Fruit fly (Drosophila melanogaster) whole organism, prepupa: Measurements from ENCODE around the gene CG44838.

Experiments used
- Blimp-1 ChIP-seq: fragments of 200-800 bp; sonication (Bioruptor generic); optimal IDR thresholded peaks from 3 replicates; lab custom pipeline; 2017; ENCODE audit warnings: missing biosample characterization, missing genetic modification characterization, mild to moderate bottlenecking, moderate library complexity, missing genetic modification reagents
- CG10631 ChIP-seq: fragments of 200-800 bp; sonication (Bioruptor generic); optimal IDR thresholded peaks from 2 replicates; lab custom pipeline; 2016; ENCODE audit warnings: missing biosample characterization, missing genetic modification characterization
- CG11294 ChIP-seq: fragments of 200-800 bp; sonication (Bioruptor generic); IDR thresholded peaks from 2 replicates; pipeline ENCODE4 v1.3.6; 2022; ENCODE audit warnings: missing biosample characterization, missing genetic modification characterization
- CG11762 ChIP-seq: fragments of 200-800 bp; sonication (Bioruptor generic); optimal IDR thresholded peaks from 3 replicates; lab custom pipeline; 2016; ENCODE audit warnings: missing biosample characterization, missing genetic modification characterization; ENCODE audit not compliant: insufficient read depth
- CG11902 ChIP-seq: fragments of 200-800 bp; sonication (Bioruptor generic); optimal IDR thresholded peaks from 3 replicates; lab custom pipeline; 2016; ENCODE audit warnings: missing biosample characterization, missing genetic modification characterization
- CG15336 ChIP-seq: fragments of 200-800 bp; sonication (Bioruptor generic); IDR thresholded peaks from 2 replicates; pipeline ENCODE4 v1.3.6; 2022; ENCODE audit warnings: missing biosample characterization, missing genetic modification characterization
- CG1621 ChIP-seq: fragments of 200-800 bp; sonication (Bioruptor generic); optimal IDR thresholded peaks from 3 replicates; lab custom pipeline; 2018; ENCODE audit warnings: missing biosample characterization, mild to moderate bottlenecking, missing genetic modification characterization
- CG31627 ChIP-seq: fragments of 200-800 bp; sonication (Bioruptor generic); optimal IDR thresholded peaks from 3 replicates; lab custom pipeline; 2016; ENCODE audit warnings: missing biosample characterization, missing genetic modification characterization
- CG32006 ChIP-seq: fragments of 200-800 bp; sonication (Bioruptor generic); optimal IDR thresholded peaks from 3 replicates; lab custom pipeline; 2017; ENCODE audit warnings: missing biosample characterization, mild to moderate bottlenecking, missing genetic modification characterization
- CG34406 ChIP-seq: fragments of 200-800 bp; sonication (Bioruptor generic); optimal IDR thresholded peaks from 3 replicates; lab custom pipeline; 2016; ENCODE audit warnings: missing biosample characterization, missing genetic modification characterization
- CG3919 ChIP-seq: fragments of 200-800 bp; sonication (Bioruptor generic); optimal IDR thresholded peaks from 3 replicates; lab custom pipeline; 2016; ENCODE audit warnings: missing biosample characterization, missing genetic modification characterization
- CG4318 ChIP-seq: fragments of 200-800 bp; sonication (Bioruptor generic); optimal IDR thresholded peaks from 3 replicates; lab custom pipeline; 2017; ENCODE audit warnings: missing biosample characterization, mild to moderate bottlenecking, missing genetic modification characterization
- CG6163 ChIP-seq: fragments of 200-800 bp; sonication (Bioruptor generic); IDR thresholded peaks from 3 replicates; pipeline ENCODE4 v1.3.6; 2022; ENCODE audit warnings: missing biosample characterization, missing genetic modification characterization
- CG6276 ChIP-seq: fragments of 200-800 bp; sonication (Bioruptor generic); optimal IDR thresholded peaks from 2 replicates; lab custom pipeline; 2017; ENCODE audit warnings: missing biosample characterization, mild to moderate bottlenecking, missing genetic modification characterization
- CG6792 ChIP-seq: fragments of 200-800 bp; sonication (Bioruptor generic); optimal IDR thresholded peaks from 3 replicates; lab custom pipeline; 2016; ENCODE audit warnings: missing biosample characterization, missing genetic modification characterization
- CG6854 ChIP-seq: fragments of 200-800 bp; sonication (Bioruptor generic); optimal IDR thresholded peaks from 2 replicates; lab custom pipeline; 2017; ENCODE audit warnings: missing biosample characterization, mild to moderate bottlenecking, missing genetic modification characterization
- CG7368 ChIP-seq: fragments of 200-800 bp; sonication (Bioruptor generic); optimal IDR thresholded peaks from 3 replicates; lab custom pipeline; 2016; ENCODE audit warnings: missing biosample characterization, missing genetic modification characterization
- CG8119 ChIP-seq: fragments of 200-800 bp; sonication (Bioruptor generic); IDR thresholded peaks from 3 replicates; pipeline ENCODE4 v1.3.6; 2022; ENCODE audit warnings: missing biosample characterization, missing genetic modification characterization
- CG8319 ChIP-seq: fragments of 200-800 bp; sonication (Bioruptor generic); optimal IDR thresholded peaks from 3 replicates; lab custom pipeline; 2016; ENCODE audit warnings: missing biosample characterization, missing genetic modification characterization
- CG8632 ChIP-seq: fragments of 200-800 bp; sonication (Bioruptor generic); optimal IDR thresholded peaks from 3 replicates; lab custom pipeline; 2016; ENCODE audit warnings: missing biosample characterization, missing genetic modification characterization
- CG9139 ChIP-seq: fragments of 200-800 bp; sonication (Bioruptor generic); optimal IDR thresholded peaks from 3 replicates; lab custom pipeline; 2017; ENCODE audit warnings: missing biosample characterization, mild to moderate bottlenecking, missing genetic modification characterization
- Eip75B ChIP-seq: fragments of 200-800 bp; sonication (Bioruptor generic); optimal IDR thresholded peaks from 3 replicates; lab custom pipeline; 2016; ENCODE audit warnings: missing biosample characterization, missing genetic modification characterization
- Eip78C ChIP-seq: fragments of 200-800 bp; sonication (Bioruptor generic); peaks from one replicate; lab custom pipeline; 2016; ENCODE audit warnings: missing biosample characterization, missing genetic modification characterization
- Eip93F ChIP-seq: fragments of 200-800 bp; sonication (Bioruptor generic); optimal IDR thresholded peaks from 2 replicates; lab custom pipeline; 2016; ENCODE audit warnings: missing biosample characterization, mild to moderate bottlenecking, missing genetic modification characterization
- Gug ChIP-seq: fragments of 200-800 bp; sonication (Bioruptor generic); IDR thresholded peaks from 2 replicates; pipeline ENCODE4 v1.3.6; 2022; ENCODE audit warnings: missing biosample characterization, missing genetic modification characterization
- Hr38 ChIP-seq: sonication (Bioruptor generic); optimal IDR thresholded peaks from 2 replicates; lab custom pipeline; 2016; ENCODE audit warnings: missing biosample characterization, missing genetic modification characterization
- Lpt ChIP-seq: fragments of 200-800 bp; sonication (Bioruptor generic); optimal IDR thresholded peaks from 3 replicates; lab custom pipeline; 2016; ENCODE audit warnings: missing biosample characterization, missing genetic modification characterization
- Met ChIP-seq: fragments of 200-800 bp; sonication (Bioruptor generic); optimal IDR thresholded peaks from 3 replicates; lab custom pipeline; 2016; ENCODE audit warnings: missing biosample characterization, missing genetic modification characterization
- OdsH ChIP-seq: fragments of 200-800 bp; sonication (Bioruptor generic); optimal IDR thresholded peaks from 3 replicates; lab custom pipeline; 2016; ENCODE audit warnings: missing biosample characterization, missing genetic modification characterization
- Smox ChIP-seq: fragments of 200-800 bp; sonication (Bioruptor generic); optimal IDR thresholded peaks from 3 replicates; lab custom pipeline; 2016; ENCODE audit warnings: missing biosample characterization, missing genetic modification characterization
- Sox14 ChIP-seq: fragments of 200-800 bp; sonication (Bioruptor generic); optimal IDR thresholded peaks from 3 replicates; lab custom pipeline; 2016; ENCODE audit warnings: missing biosample characterization, missing genetic modification characterization
- Sox15 ChIP-seq: fragments of 200-800 bp; sonication (Bioruptor generic); optimal IDR thresholded peaks from 3 replicates; lab custom pipeline; 2016; ENCODE audit warnings: missing biosample characterization, missing genetic modification characterization
- achi ChIP-seq: fragments of 200-800 bp; sonication (Bioruptor generic); optimal IDR thresholded peaks from 3 replicates; lab custom pipeline; 2016; ENCODE audit warnings: missing biosample characterization, missing genetic modification characterization
- acj6 ChIP-seq: fragments of 200-800 bp; sonication (Bioruptor generic); optimal IDR thresholded peaks from 3 replicates; lab custom pipeline; 2016; ENCODE audit warnings: missing biosample characterization, missing genetic modification characterization
- cyc ChIP-seq: fragments of 200-800 bp; sonication (Bioruptor generic); optimal IDR thresholded peaks from 3 replicates; lab custom pipeline; 2016; ENCODE audit warnings: missing biosample characterization, missing genetic modification characterization
- esn ChIP-seq: fragments of 200-800 bp; sonication (Bioruptor generic); optimal IDR thresholded peaks from 2 replicates; lab custom pipeline; 2016; ENCODE audit warnings: missing biosample characterization, mild to moderate bottlenecking, missing genetic modification characterization, moderate library complexity
- fd59A ChIP-seq: fragments of 200-800 bp; sonication (Bioruptor generic); optimal IDR thresholded peaks from 2 replicates; lab custom pipeline; 2017; ENCODE audit warnings: missing biosample characterization, mild to moderate bottlenecking, missing genetic modification characterization, missing genetic modification reagents
- fkh ChIP-seq: fragments of 200-800 bp; sonication (Bioruptor generic); optimal IDR thresholded peaks from 3 replicates; lab custom pipeline; 2017; ENCODE audit warnings: missing biosample characterization, mild to moderate bottlenecking, missing genetic modification characterization, moderate library complexity
- lz ChIP-seq: fragments of 200-800 bp; sonication (Bioruptor generic); optimal IDR thresholded peaks from 3 replicates; lab custom pipeline; 2016; ENCODE audit warnings: missing biosample characterization, missing genetic modification characterization
- net ChIP-seq: fragments of 200-800 bp; sonication (Bioruptor generic); optimal IDR thresholded peaks from 3 replicates; lab custom pipeline; 2016; ENCODE audit warnings: missing biosample characterization, missing genetic modification characterization
- pdm3 ChIP-seq: fragments of 200-800 bp; sonication (Bioruptor generic); optimal IDR thresholded peaks from 3 replicates; lab custom pipeline; 2016; ENCODE audit warnings: missing biosample characterization, missing genetic modification characterization
- salr ChIP-seq, 2 experiments: fragments of 200-800 bp; sonication (Bioruptor generic); optimal IDR thresholded peaks; 3 replicates each; lab custom pipeline; 2016 to 2018; ENCODE audit warnings: missing biosample characterization in 2 of 2, missing genetic modification characterization in 2 of 2, mild to moderate bottlenecking in 1 of 2
- svp ChIP-seq: fragments of 200-800 bp; sonication (Bioruptor generic); peaks from one replicate; lab custom pipeline; 2016; ENCODE audit warnings: missing biosample characterization, missing genetic modification characterization
- topi ChIP-seq: fragments of 200-800 bp; sonication (Bioruptor generic); optimal IDR thresholded peaks from 3 replicates; lab custom pipeline; 2016; ENCODE audit warnings: missing biosample characterization, missing genetic modification characterization
- vri ChIP-seq: fragments of 200-800 bp; sonication (Bioruptor generic); optimal IDR thresholded peaks from 3 replicates; lab custom pipeline; 2016; ENCODE audit warnings: missing biosample characterization, mild to moderate bottlenecking, missing genetic modification characterization

CG44838 gene

DNA sequence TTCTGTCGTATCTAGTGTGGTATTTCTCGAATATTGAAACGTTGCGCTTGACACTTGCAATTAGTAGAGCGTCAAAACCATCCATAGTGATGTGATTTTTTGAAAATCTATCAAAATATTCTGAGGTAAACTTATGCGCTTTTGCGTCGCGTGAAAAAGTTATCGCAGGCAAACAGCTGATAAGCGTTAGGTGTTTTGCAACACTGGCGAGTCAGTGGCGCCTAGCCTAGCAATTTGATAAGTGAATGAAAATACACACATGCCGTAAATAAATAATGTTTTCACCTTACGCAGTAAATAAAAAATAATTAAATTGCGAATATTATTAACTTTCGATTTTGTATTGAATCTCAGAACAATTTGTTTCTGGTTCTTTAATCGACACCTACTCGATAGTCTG lies 25.5 kb upstream of the CG44838 start, which contains the start of gene CG42526 (continued):
- TF ChIP-seq CG6854 (no peak), OdsH (GFP tag; lab: Kevin White, UChicago) (peak; percentile 67), fd59A (GFP tag; lab: Kevin White, UChicago) (no peak)
- TF ChIP-seq, all 60 proteins: peak for 26

- TF ChIP-seq CG7368 (GFP tag; lab: Kevin White, UChicago), result no peak
- TF ChIP-seq CG8632 (GFP tag; lab: Kevin White, UChicago), result no peak
- TF ChIP-seq Sox14 (GFP tag; lab: Kevin White, UChicago), result no peak
- no peak for TF ChIP-seq Lpt (GFP tag; lab: Kevin White, UChicago)
- TF ChIP-seq Met (GFP tag; lab: Kevin White, UChicago), result no peak
- no peak for TF ChIP-seq Eip75B (GFP tag; lab: Kevin White, UChicago)
- TF ChIP-seq CG6792, result no peak
- no peak for TF ChIP-seq CG6163
- no peak for TF ChIP-seq Sox15 (GFP tag; lab: Kevin White, UChicago)
- no peak for TF ChIP-seq CG32006 (GFP tag; lab: Kevin White, UChicago)
- TF ChIP-seq CG4318, result no peak
- TF ChIP-seq Blimp-1 (GFP tag; lab: Kevin White, UChicago), result no peak
- no peak for TF ChIP-seq CG15336 (GFP tag; lab: Robert Waterston, UW)
- TF ChIP-seq acj6 (GFP tag; lab: Kevin White, UChicago), result no peak
- TF ChIP-seq salr (GFP tag; optimal IDR thresholded peaks at IDR 0.05; lab: Kevin White, UChicago), result no peak
- no peak for TF ChIP-seq net (GFP tag; lab: Kevin White, UChicago)
- TF ChIP-seq CG31627, result no peak
- no peak for TF ChIP-seq achi (GFP tag; lab: Kevin White, UChicago)
Observed at dm6 chr3L:9435831-9436230, 25.0 kb upstream of the CG44838 start.

DNA sequence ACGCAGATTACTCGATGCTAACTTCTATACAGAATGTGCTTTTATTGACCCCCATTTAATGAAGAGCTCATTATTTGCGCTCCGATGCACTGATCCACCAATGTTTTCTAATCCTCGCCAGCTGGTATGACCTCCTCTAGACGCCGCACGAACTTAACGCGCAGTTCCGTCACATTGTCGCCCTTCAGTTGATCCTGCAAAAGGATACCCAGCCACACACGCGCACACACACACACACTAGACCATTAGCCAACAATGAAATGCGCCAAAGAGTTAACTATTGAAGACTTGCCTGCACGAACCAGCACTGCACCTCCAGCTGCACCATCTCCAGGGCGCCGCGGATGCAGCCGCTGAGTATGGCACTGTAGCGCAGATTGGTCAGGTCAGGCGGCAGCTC lies 22.0 kb upstream of the CG44838 start:
- TF ChIP-seq CG15336 (GFP tag; lab: Robert Waterston, UW) (no peak), CG11762 (no peak), Met (GFP tag; lab: Kevin White, UChicago) (no peak), CG6792 (no peak), CG10631 (GFP tag; lab: Kevin White, UChicago) (no peak), Eip93F (GFP tag; lab: Kevin White, UChicago) (no peak), CG6854 (no peak), Sox15 (GFP tag; lab: Kevin White, UChicago) (no peak), svp (no peak), CG8119 (GFP tag; lab: Robert Waterston, UW) (no peak), topi (no peak), Gug (no peak), fd59A (GFP tag; lab: Kevin White, UChicago) (no peak), Hr38 (GFP tag; lab: Kevin White, UChicago) (no peak), CG11294 (GFP tag; lab: Robert Waterston, UW) (no peak), achi (GFP tag; lab: Kevin White, UChicago) (no peak), CG34406 (GFP tag; lab: Kevin White, UChicago) (no peak)

dm6 chr3L:9441907-9442479 lies 18.9 kb upstream of the CG44838 start, which contains the start of the genes Bet3 and Nf-YA:
Bet3 (minus strand) TSS chr3L:9442267.
Nf-YA (minus strand) TSS chr3L:9442267.
- TF ChIP-seq lz (GFP tag; lab: Kevin White, UChicago), result peak; percentile 52
- no peak for TF ChIP-seq CG9139 (GFP tag; lab: Kevin White, UChicago)
- peak; percentile 42 for TF ChIP-seq esn (GFP tag; lab: Kevin White, UChicago)
- TF ChIP-seq CG31627, result peak; percentile 44
- TF ChIP-seq pdm3, result no peak
- TF ChIP-seq Smox (GFP tag; lab: Kevin White, UChicago), result no peak
- peak; percentile 43 for TF ChIP-seq svp
- TF ChIP-seq CG8319 (GFP tag; lab: Kevin White, UChicago), result no peak
- no peak for TF ChIP-seq net (GFP tag; lab: Kevin White, UChicago)
- no peak for TF ChIP-seq fd59A (GFP tag; lab: Kevin White, UChicago)
- no peak for TF ChIP-seq vri (GFP tag; lab: Kevin White, UChicago)
- no peak for TF ChIP-seq CG8632 (GFP tag; lab: Kevin White, UChicago)
- TF ChIP-seq Blimp-1 (GFP tag; lab: Kevin White, UChicago), result peak; percentile 99
- TF ChIP-seq cyc (GFP tag; lab: Kevin White, UChicago), result peak; percentile 39
- no peak for TF ChIP-seq CG6163
- TF ChIP-seq Met (GFP tag; lab: Kevin White, UChicago), result peak; percentile 17
- peak; percentile 30 for TF ChIP-seq Eip78C (GFP tag; lab: Kevin White, UChicago)
- TF ChIP-seq CG3919 (GFP tag; lab: Kevin White, UChicago), result no peak
- no peak for TF ChIP-seq CG34406 (GFP tag; lab: Kevin White, UChicago)
- TF ChIP-seq CG11294 (GFP tag; lab: Robert Waterston, UW), result no peak
- TF ChIP-seq CG1621 (tag; lab: Kevin White, UChicago), result no peak
- TF ChIP-seq Sox15 (GFP tag; lab: Kevin White, UChicago), result no peak
- TF ChIP-seq OdsH (GFP tag; lab: Kevin White, UChicago), result peak; percentile 29
- TF ChIP-seq achi (GFP tag; lab: Kevin White, UChicago), result peak; percentile 31
- no peak for TF ChIP-seq CG6276 (GFP tag; lab: Kevin White, UChicago)
- no peak for TF ChIP-seq fkh (GFP tag; lab: Kevin White, UChicago)
- no peak for TF ChIP-seq CG11902
- peak; percentile 32 for TF ChIP-seq topi
